Worm (Caenorhabditis elegans): ENCODE results near the gene vig-1.

DNA sequence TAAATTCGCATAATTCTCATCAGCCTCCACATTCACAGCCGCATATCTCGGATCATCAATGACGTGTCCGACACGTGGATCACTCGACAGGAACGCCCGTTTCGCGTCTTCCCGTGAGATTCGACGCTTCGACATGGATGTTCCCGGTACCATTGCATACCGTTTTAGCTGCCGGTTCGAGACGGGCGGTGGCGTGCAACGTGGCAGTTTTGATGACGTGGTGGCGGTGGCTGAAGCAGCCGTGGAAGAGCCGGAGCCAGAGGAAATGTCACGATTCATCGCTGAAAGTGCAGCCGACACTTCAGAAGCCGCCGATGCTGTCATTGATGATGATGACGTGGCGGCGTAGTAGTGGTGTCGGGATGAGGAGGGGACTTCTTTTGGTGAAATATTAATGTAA lies 50.7 kb downstream of the vig-1 start:
- TF ChIP-seq snpc-4 (GFP tag; optimal IDR thresholded peaks at IDR 0.05) = no peak
- no peak for TF ChIP-seq snpc-4 (tag; optimal IDR thresholded peaks at IDR 0.05)
- no peak for TF ChIP-seq ama-1 (optimal IDR thresholded peaks at IDR 0.05)
- no peak for TF ChIP-seq ama-1 (GFP tag; optimal IDR thresholded peaks at IDR 0.05)

Data from whole organism, young adult.